Fruit fly (Drosophila melanogaster) whole organism, embryonic: ENCODE results near the gene tinc.

Source experiments
- ATbp ChIP-seq: fragments of 200-800 bp; sonication (Bioruptor generic); optimal IDR thresholded peaks from 2 replicates; lab custom pipeline; 2017; ENCODE audit warnings: missing biosample characterization, mild to moderate bottlenecking, missing genetic modification characterization, missing genetic modification reagents
- B-H2 ChIP-seq: fragments of 200-800 bp; sonication (Bioruptor generic); optimal IDR thresholded peaks from 2 replicates; lab custom pipeline; 2018; ENCODE audit warnings: missing biosample characterization, mild to moderate bottlenecking, missing genetic modification characterization
- C15 ChIP-seq: fragments of 200-800 bp; sonication (Bioruptor generic); IDR thresholded peaks from 3 replicates; pipeline ENCODE4 v1.3.6; 2022; ENCODE audit warnings: missing biosample characterization, missing genetic modification characterization
- CG10543 ChIP-seq: fragments of 200-800 bp; sonication (Bioruptor generic); optimal IDR thresholded peaks from 3 replicates; lab custom pipeline; 2017; ENCODE audit warnings: missing biosample characterization, mild to moderate bottlenecking, missing genetic modification characterization, moderate library complexity
- CG12155 ChIP-seq: fragments of 200-800 bp; sonication (Bioruptor generic); optimal IDR thresholded peaks from 3 replicates; lab custom pipeline; 2016; ENCODE audit warnings: missing biosample characterization, missing genetic modification characterization
- CG1529 ChIP-seq: fragments of 200-800 bp; sonication (Bioruptor generic); optimal IDR thresholded peaks from 3 replicates; lab custom pipeline; 2018; ENCODE audit warnings: missing biosample characterization, missing genetic modification characterization
- CG1602 ChIP-seq: fragments of 200-800 bp; sonication (Bioruptor generic); optimal IDR thresholded peaks from 3 replicates; lab custom pipeline; 2016; ENCODE audit warnings: missing biosample characterization, missing genetic modification characterization
- CG16863 ChIP-seq: fragments of 200-800 bp; sonication (Bioruptor generic); optimal IDR thresholded peaks from 3 replicates; lab custom pipeline; 2016; ENCODE audit warnings: missing biosample characterization, missing genetic modification characterization
- CG1792 ChIP-seq: fragments of 200-800 bp; sonication (Bioruptor generic); optimal IDR thresholded peaks from 2 replicates; lab custom pipeline; 2016; ENCODE audit warnings: missing biosample characterization, missing genetic modification characterization
- CG2116 ChIP-seq: fragments of 200-800 bp; sonication (Bioruptor generic); optimal IDR thresholded peaks from 3 replicates; lab custom pipeline; 2018; ENCODE audit warnings: missing biosample characterization, mild to moderate bottlenecking, missing genetic modification characterization
- CG2875 ChIP-seq: fragments of 200-800 bp; sonication (Bioruptor generic); optimal IDR thresholded peaks from 2 replicates; lab custom pipeline; 2017; ENCODE audit warnings: missing biosample characterization, mild to moderate bottlenecking, missing genetic modification characterization, missing genetic modification reagents
- CG33557 ChIP-seq: fragments of 200-800 bp; sonication (Bioruptor generic); optimal IDR thresholded peaks from 2 replicates; lab custom pipeline; 2019; ENCODE audit warnings: missing biosample characterization, mild to moderate bottlenecking, missing genetic modification characterization, moderate library complexity
- CG3847 ChIP-seq: fragments of 200-800 bp; sonication (Bioruptor generic); IDR thresholded peaks from 2 replicates; pipeline ENCODE4 v1.3.6; 2022; ENCODE audit warnings: missing biosample characterization, missing genetic modification characterization
- CG6791 ChIP-seq: fragments of 200-800 bp; sonication (Bioruptor generic); IDR thresholded peaks from 3 replicates; pipeline ENCODE4 v1.3.6; 2022; ENCODE audit warnings: missing biosample characterization, missing genetic modification characterization; ENCODE audit not compliant: partially characterized antibody
- CG7963 ChIP-seq: fragments of 200-800 bp; sonication (Bioruptor generic); IDR thresholded peaks from 3 replicates; pipeline ENCODE4 v1.3.6; 2022; ENCODE audit warnings: missing biosample characterization, missing genetic modification characterization; ENCODE audit not compliant: partially characterized antibody
- CG8478 ChIP-seq: fragments of >200 bp; optimal IDR thresholded peaks from 2 replicates; lab custom pipeline; 2018
- CG8765 ChIP-seq: fragments of 200-800 bp; sonication (Bioruptor generic); IDR thresholded peaks from 2 replicates; pipeline ENCODE4 v1.3.6; 2022; ENCODE audit warnings: missing biosample characterization, missing genetic modification characterization
- D19A ChIP-seq: fragments of 200-800 bp; optimal IDR thresholded peaks from 3 replicates; lab custom pipeline; 2019; ENCODE audit warnings: missing biosample characterization, mild to moderate bottlenecking, missing genetic modification characterization, moderate library complexity
- Deaf1 ChIP-seq: fragments of 200-800 bp; optimal IDR thresholded peaks from 3 replicates; lab custom pipeline; 2019; ENCODE audit warnings: missing biosample characterization, mild to moderate bottlenecking, missing genetic modification characterization, moderate library complexity
- HLH4C ChIP-seq: fragments of 200-800 bp; sonication (Bioruptor generic); IDR thresholded peaks from 3 replicates; pipeline ENCODE4 v1.3.6; 2022; ENCODE audit warnings: missing biosample characterization, missing genetic modification characterization; ENCODE audit not compliant: partially characterized antibody
- Hr39 ChIP-seq: fragments of >200 bp; optimal IDR thresholded peaks from 2 replicates; lab custom pipeline; 2017
- Hr51 ChIP-seq, 2 experiments: fragments of 200-800 bp; sonication (Bioruptor generic); optimal IDR thresholded peaks; 2 replicates in 1 of 2; 3 replicates in 1 of 2; lab custom pipeline; 2016 to 2018; ENCODE audit warnings: missing biosample characterization in 2 of 2, missing genetic modification characterization in 2 of 2, mild to moderate bottlenecking in 1 of 2, moderate library complexity in 1 of 2
- MTF-1 ChIP-seq: fragments of 200-800 bp; sonication (Bioruptor generic); optimal IDR thresholded peaks from 2 replicates; lab custom pipeline; 2018; ENCODE audit warnings: missing biosample characterization, mild to moderate bottlenecking, missing genetic modification characterization, borderline replicate concordance
- NFAT ChIP-seq: fragments of 200-800 bp; sonication (Bioruptor generic); IDR thresholded peaks from 2 replicates; pipeline ENCODE4 v1.3.6; 2022; ENCODE audit warnings: missing biosample characterization, missing genetic modification characterization
- NfI ChIP-seq: fragments of 200-800 bp; sonication (Bioruptor generic); optimal IDR thresholded peaks from 3 replicates; lab custom pipeline; 2018; ENCODE audit warnings: missing biosample characterization, mild to moderate bottlenecking, missing genetic modification characterization, moderate library complexity
- PHDP ChIP-seq: fragments of 200-800 bp; sonication (Bioruptor generic); optimal IDR thresholded peaks from 3 replicates; lab custom pipeline; 2018; ENCODE audit warnings: missing biosample characterization, mild to moderate bottlenecking, missing genetic modification characterization, moderate library complexity
- Ravus ChIP-seq: fragments of 200-800 bp; sonication (Bioruptor generic); IDR thresholded peaks from 2 replicates; pipeline ENCODE4 v1.3.6; 2022; ENCODE audit warnings: missing biosample characterization, missing genetic modification characterization
- Tbp ChIP-seq: fragments of >200 bp; optimal IDR thresholded peaks from 2 replicates; lab custom pipeline; 2018; ENCODE audit warnings: missing biosample characterization, missing genetic modification characterization
- ab ChIP-seq: fragments of 200-800 bp; sonication (Bioruptor generic); optimal IDR thresholded peaks from 2 replicates; lab custom pipeline; 2016; ENCODE audit warnings: missing biosample characterization, missing genetic modification characterization
- bigmax ChIP-seq: fragments of 200-800 bp; sonication (Bioruptor generic); optimal IDR thresholded peaks from 2 replicates; lab custom pipeline; 2018; ENCODE audit warnings: missing biosample characterization, mild to moderate bottlenecking, missing genetic modification characterization
- cg ChIP-seq: fragments of 200-800 bp; sonication (Bioruptor generic); optimal IDR thresholded peaks from 3 replicates; lab custom pipeline; 2019; ENCODE audit warnings: missing biosample characterization, mild to moderate bottlenecking, missing genetic modification characterization, moderate library complexity
- dpn ChIP-seq, 2 experiments: fragments of 200-800 bp; sonication (Bioruptor generic); optimal IDR thresholded peaks; 3 replicates each; lab custom pipeline; 2016; ENCODE audit warnings: missing biosample characterization in 2 of 2, missing genetic modification characterization in 2 of 2
- grn ChIP-seq: fragments of 200-800 bp; sonication (Bioruptor generic); optimal IDR thresholded peaks from 3 replicates; lab custom pipeline; 2017; ENCODE audit warnings: missing biosample characterization, missing genetic modification characterization
- gsb-n ChIP-seq: fragments of 200-800 bp; sonication (Bioruptor generic); optimal IDR thresholded peaks from 3 replicates; lab custom pipeline; 2018; ENCODE audit warnings: missing biosample characterization, mild to moderate bottlenecking, missing genetic modification characterization
- h ChIP-seq: fragments of >200 bp; optimal IDR thresholded peaks from 2 replicates; lab custom pipeline; 2017
- insv ChIP-seq, 2 experiments: fragments of 200-800 bp; sonication (Bioruptor generic); optimal IDR thresholded peaks; 3 replicates each; lab custom pipeline; 2016 to 2018; ENCODE audit warnings: missing biosample characterization in 2 of 2, missing genetic modification characterization in 2 of 2
- knrl ChIP-seq: fragments of 200-800 bp; sonication (Bioruptor generic); IDR thresholded peaks from 3 replicates; pipeline ENCODE4 v1.3.6; 2022; ENCODE audit warnings: missing biosample characterization, missing genetic modification characterization; ENCODE audit not compliant: partially characterized antibody
- maf-S ChIP-seq: fragments of 200-800 bp; sonication (Bioruptor generic); optimal IDR thresholded peaks from 2 replicates; lab custom pipeline; 2016; ENCODE audit warnings: missing biosample characterization, missing genetic modification characterization
- nmo ChIP-seq: fragments of 200-800 bp; sonication (Bioruptor generic); optimal IDR thresholded peaks from 2 replicates; lab custom pipeline; 2018; ENCODE audit warnings: missing biosample characterization, mild to moderate bottlenecking, missing genetic modification characterization, moderate library complexity
- odd ChIP-seq: fragments of 200-800 bp; sonication (Bioruptor generic); optimal IDR thresholded peaks from 2 replicates; lab custom pipeline; 2017; ENCODE audit warnings: missing biosample characterization, mild to moderate bottlenecking, missing genetic modification characterization
- pros ChIP-seq: fragments of 200-800 bp; sonication (Bioruptor generic); optimal IDR thresholded peaks from 3 replicates; lab custom pipeline; 2019; ENCODE audit warnings: missing biosample characterization, mild to moderate bottlenecking, missing genetic modification characterization, moderate library complexity
- row ChIP-seq: fragments of 200-800 bp; sonication (Bioruptor generic); IDR thresholded peaks from 3 replicates; pipeline ENCODE4 v1.3.6; 2022; ENCODE audit warnings: missing biosample characterization, missing genetic modification characterization
- sd ChIP-seq: fragments of 200-800 bp; sonication (Bioruptor generic); optimal IDR thresholded peaks from 3 replicates; lab custom pipeline; 2018; ENCODE audit warnings: missing biosample characterization, mild to moderate bottlenecking, missing genetic modification characterization, moderate library complexity
- seq ChIP-seq: fragments of 200-800 bp; sonication (Bioruptor generic); IDR thresholded peaks from 2 replicates; pipeline ENCODE4 v1.3.6; 2022; ENCODE audit warnings: missing biosample characterization, missing genetic modification characterization
- sug ChIP-seq: fragments of 200-800 bp; optimal IDR thresholded peaks from 2 replicates; lab custom pipeline; 2019; ENCODE audit warnings: missing biosample characterization, mild to moderate bottlenecking, missing genetic modification characterization, moderate library complexity
- tgo ChIP-seq: fragments of 200-800 bp; sonication (Bioruptor generic); IDR thresholded peaks from 3 replicates; pipeline ENCODE4 v1.3.6; 2022; ENCODE audit warnings: missing biosample characterization, missing genetic modification characterization
- tin ChIP-seq: fragments of 200-800 bp; sonication (Bioruptor generic); optimal IDR thresholded peaks from 3 replicates; lab custom pipeline; 2016; ENCODE audit warnings: missing biosample characterization, missing genetic modification characterization
- vfl ChIP-seq: fragments of 200-800 bp; sonication (Bioruptor generic); optimal IDR thresholded peaks from 2 replicates; lab custom pipeline; 2016; ENCODE audit warnings: missing biosample characterization, missing genetic modification characterization
- wdn ChIP-seq: fragments of 200-800 bp; sonication (Bioruptor generic); IDR thresholded peaks from 2 replicates; pipeline ENCODE4 v1.3.6; 2022; ENCODE audit warnings: missing biosample characterization, missing genetic modification characterization
- yki ChIP-seq: fragments of >200 bp; optimal IDR thresholded peaks from 3 replicates; lab custom pipeline; 2018
- z ChIP-seq: fragments of 200-800 bp; sonication (Bioruptor generic); IDR thresholded peaks from 3 replicates; pipeline ENCODE4 v1.3.6; 2022; ENCODE audit warnings: missing biosample characterization, missing genetic modification characterization

Gene tinc

dm6 chr3R:17830528-17830927 is 19.2 kb downstream of the tinc start (continued):
- TF ChIP-seq pros (GFP tag; lab: Kevin White, UChicago), result no peak
- no peak for TF ChIP-seq dpn (GFP tag; optimal IDR thresholded peaks at IDR 0.05; lab: Kevin White, UChicago)
- TF ChIP-seq knrl (GFP tag; lab: Robert Waterston, UW), result no peak
- no peak for TF ChIP-seq ATbp (GFP tag; lab: Kevin White, UChicago)
- TF ChIP-seq tin (GFP tag; lab: Kevin White, UChicago), result no peak
- TF ChIP-seq Hr51 (GFP tag; optimal IDR thresholded peaks at IDR 0.05; lab: Kevin White, UChicago), result peak in 1 of 2 experiments; percentile 5
- no peak for TF ChIP-seq yki
- TF ChIP-seq Deaf1, result no peak
- TF ChIP-seq tgo (GFP tag; lab: Robert Waterston, UW), result no peak
- TF ChIP-seq C15 (GFP tag; lab: Robert Waterston, UW), result no peak
- no peak for TF ChIP-seq sug (tag; lab: Kevin White, UChicago)

dm6 chr3R:17846966-17847365 is 35.6 kb downstream of the tinc start:
- TF ChIP-seq CG3847 (no peak), D19A (tag; lab: Kevin White, UChicago) (no peak), nmo (GFP tag; lab: Kevin White, UChicago) (peak; percentile 50), gsb-n (tag; lab: Kevin White, UChicago) (no peak), grn (no peak), HLH4C (GFP tag; lab: Robert Waterston, UW) (no peak), z (GFP tag; lab: Robert Waterston, UW) (peak; percentile 26; the same call in 1 of the 3 replicates), CG8765 (GFP tag; lab: Robert Waterston, UW) (no peak), vfl (GFP tag; lab: Kevin White, UChicago) (no peak), sd (tag; lab: Kevin White, UChicago) (peak; percentile 82), bigmax (GFP tag; lab: Kevin White, UChicago) (no peak), cg (no peak), Hr39 (peak; percentile 82), Ravus (GFP tag; lab: Robert Waterston, UW) (no peak), CG1529 (GFP tag; lab: Kevin White, UChicago) (no peak), CG2116 (GFP tag; lab: Kevin White, UChicago) (no peak), seq (peak; percentile 42; the same call in 1 of the 2 replicates), B-H2 (GFP tag; lab: Kevin White, UChicago) (no peak), CG8478 (lab: Kevin White, UChicago) (no peak), h (lab: Kevin White, UChicago) (no peak), CG7963 (GFP tag; lab: Robert Waterston, UW) (peak; percentile 50; the same call in 2 of the 3 replicates), CG1792 (no peak), CG33557 (GFP tag; lab: Kevin White, UChicago) (no peak), insv (GFP tag; optimal IDR thresholded peaks at IDR 0.05; lab: Kevin White, UChicago) (no peak), ab (no peak), MTF-1 (no peak), Tbp (GFP tag; lab: Kevin White, UChicago) (no peak), CG2875 (no peak), CG6791 (GFP tag; lab: Robert Waterston, UW) (peak; percentile 77), CG10543 (GFP tag; lab: Kevin White, UChicago) (no peak), CG16863 (no peak), NFAT (GFP tag; lab: Robert Waterston, UW) (no peak), PHDP (no peak), odd (GFP tag; lab: Kevin White, UChicago) (no peak), NfI (GFP tag; lab: Kevin White, UChicago) (no peak), wdn (GFP tag; lab: Robert Waterston, UW) (no peak), row (no peak), yki (no peak), maf-S (GFP tag; lab: Kevin White, UChicago) (no peak), CG1602 (GFP tag; lab: Kevin White, UChicago) (no peak), CG12155 (GFP tag; lab: Kevin White, UChicago) (no peak)
